Worm (Caenorhabditis elegans) whole organism, L4/young adult: Measurements from ENCODE around the gene ncr-1.

ENCODE experiments used
- W03F9.2 ChIP-seq: fragments of 150-350 bp; optimal IDR thresholded peaks from 2 replicates; lab custom pipeline; 2014; ENCODE audit warnings: missing biosample characterization, missing genetic modification characterization
- dao-5 ChIP-seq: sonication (generic microtip); optimal IDR thresholded peaks from 2 replicates; lab custom pipeline; 2016; ENCODE audit warnings: missing genotype, missing genetic modification characterization, moderate library complexity, missing compliant biosample characterization
- him-1 ChIP-seq: sonication (generic microtip); optimal IDR thresholded peaks from 2 replicates; lab custom pipeline; 2016; ENCODE audit warnings: missing genotype, missing genetic modification reagents, missing genetic modification characterization, missing compliant biosample characterization

ncr-1 gene

DNA sequence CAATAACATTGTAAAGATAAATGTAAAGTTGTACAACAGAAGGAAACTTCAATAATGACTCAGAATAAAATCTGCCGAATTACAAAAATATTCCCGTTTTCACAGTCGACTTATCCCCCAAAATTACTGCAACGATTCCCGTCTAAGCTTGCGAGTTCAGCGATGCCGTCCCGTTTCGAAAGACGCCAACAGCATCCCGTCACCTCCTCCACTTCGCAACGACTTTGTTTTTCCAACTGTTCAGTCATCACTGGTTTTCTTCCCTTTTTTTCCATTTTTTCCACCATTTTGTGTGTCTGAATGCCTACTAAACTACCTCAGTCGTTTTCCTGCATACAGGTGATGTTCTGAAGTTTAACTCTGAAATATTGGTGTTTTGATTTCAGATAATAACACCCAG lies 48.0 kb downstream of the ncr-1 start, which contains the start of gene F15A8.1:
TSS of gene F15A8.1 (plus strand) at position 301 of the 400 bp plus-strand sequence.
- TF ChIP-seq dao-5 (tag; lab: Kevin White, UChicago) (no peak), him-1 (tag; lab: Kevin White, UChicago) (no peak), W03F9.2 (tag; lab: Kevin White, UChicago) (no peak)

DNA sequence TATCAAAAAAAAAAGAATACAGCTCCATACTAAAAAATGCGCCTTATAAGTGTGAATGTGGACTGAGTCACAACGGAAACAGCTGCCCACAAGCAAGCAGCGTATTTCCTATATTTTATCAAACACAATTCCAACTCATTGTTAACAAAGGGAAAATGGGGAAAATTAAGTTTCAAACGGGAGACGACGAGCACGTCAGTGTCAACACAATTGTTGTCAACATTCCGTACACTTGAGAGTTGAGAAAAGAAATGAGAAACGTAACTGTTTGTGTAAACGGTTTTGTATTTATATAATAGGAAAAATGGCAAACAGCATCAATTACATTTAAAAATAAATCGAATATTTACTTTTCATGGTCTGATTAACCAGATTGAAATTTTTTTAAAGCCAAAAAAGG lies 49.0 kb downstream of the ncr-1 start:
- TF ChIP-seq W03F9.2 (tag; lab: Kevin White, UChicago) (no peak), dao-5 (tag; lab: Kevin White, UChicago) (no peak), him-1 (tag; lab: Kevin White, UChicago) (no peak)

DNA sequence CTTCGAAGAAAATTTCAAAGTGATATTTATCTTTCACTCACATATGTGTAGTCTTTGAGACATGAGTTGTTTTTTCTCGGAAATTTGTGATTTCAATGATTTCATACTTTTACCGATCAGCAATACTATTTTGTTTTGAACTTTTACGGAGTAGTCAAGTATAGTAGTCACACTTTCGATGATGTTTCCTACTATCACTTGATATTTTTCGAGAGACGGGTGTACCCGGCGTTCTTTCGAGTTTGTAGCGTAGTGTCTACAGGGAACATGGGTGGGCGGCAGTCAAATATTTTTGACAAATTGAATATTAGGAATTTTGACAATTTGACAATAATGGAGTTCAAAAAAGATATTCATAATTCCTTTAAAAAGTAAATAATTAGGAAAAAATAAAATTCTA lies 49.8 kb downstream of the ncr-1 start:
- TF ChIP-seq W03F9.2 (tag; lab: Kevin White, UChicago) (no peak), him-1 (tag; lab: Kevin White, UChicago) (no peak), dao-5 (tag; lab: Kevin White, UChicago) (no peak)

DNA sequence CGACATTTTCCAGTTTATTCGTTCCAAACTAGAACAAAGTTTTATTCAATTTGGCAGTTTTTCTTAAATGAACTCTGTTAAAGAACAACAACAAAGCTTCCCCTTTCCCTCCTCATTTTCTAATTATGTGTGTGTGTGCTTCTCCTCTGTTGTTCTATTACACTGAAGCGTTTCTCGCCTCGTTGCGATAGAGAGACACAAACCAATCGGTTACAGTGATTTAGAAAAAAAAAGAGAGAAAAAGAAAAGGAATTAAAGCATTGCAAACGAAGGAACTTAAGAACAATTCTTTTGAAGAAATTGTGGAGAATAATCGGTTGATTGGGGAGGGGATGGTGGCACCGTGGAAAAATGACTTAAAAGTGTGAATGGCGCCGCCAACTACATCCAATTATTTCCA lies 51.1 kb downstream of the ncr-1 start, which contains the start of gene cest-26:
TSS of gene cest-26 (minus strand) at position 101 of the 400 bp plus-strand sequence.
- TF ChIP-seq dao-5 (tag; lab: Kevin White, UChicago) = no peak
- no peak for TF ChIP-seq W03F9.2 (tag; lab: Kevin White, UChicago)
- no peak for TF ChIP-seq him-1 (tag; lab: Kevin White, UChicago)

DNA sequence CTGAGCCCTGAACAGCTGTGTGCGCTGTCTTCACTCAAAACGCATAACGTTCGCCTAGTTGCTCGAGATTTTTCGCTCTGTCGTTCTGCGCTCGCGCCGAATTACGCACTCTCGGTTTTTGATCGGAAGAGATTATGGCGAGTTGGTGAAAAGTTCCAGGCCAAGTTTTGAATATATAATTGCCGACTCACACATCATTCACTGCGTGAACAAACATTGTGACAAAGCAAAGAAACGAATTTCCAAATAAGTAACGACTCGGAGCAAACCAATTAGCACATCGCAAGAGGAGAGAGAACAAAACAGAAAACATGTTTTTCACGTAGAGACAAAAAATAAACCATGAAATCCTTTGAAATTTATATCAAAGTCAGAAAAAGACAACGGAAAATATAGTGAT lies 53.3 kb downstream of the ncr-1 start:
- TF ChIP-seq W03F9.2 (tag; lab: Kevin White, UChicago) (no peak), dao-5 (tag; lab: Kevin White, UChicago) (no peak), him-1 (tag; lab: Kevin White, UChicago) (no peak)

ce11 chrX:4434577-4434976 lies 54.1 kb downstream of the ncr-1 start:
- TF ChIP-seq W03F9.2 (tag; lab: Kevin White, UChicago) (no peak), dao-5 (tag; lab: Kevin White, UChicago) (no peak), him-1 (tag; lab: Kevin White, UChicago) (no peak)

DNA sequence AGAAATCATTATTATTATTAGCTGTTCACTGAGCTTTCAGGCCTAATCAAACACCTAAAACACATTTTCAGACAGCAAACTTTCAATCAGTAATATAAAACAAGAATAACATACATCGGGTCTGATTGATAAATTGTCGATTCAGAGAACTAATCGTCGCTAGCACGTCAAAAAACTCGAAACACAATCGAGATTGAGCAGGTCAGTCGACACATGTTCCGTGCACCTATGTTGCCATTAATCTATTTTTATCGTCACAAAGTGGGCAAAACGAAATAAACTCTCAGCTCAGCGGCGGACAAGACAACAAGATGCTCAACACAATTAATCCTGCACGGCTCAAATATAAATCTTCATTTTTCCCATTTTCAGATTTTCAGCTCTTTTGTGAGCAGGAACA lies 59.3 kb downstream of the ncr-1 start:
- TF ChIP-seq W03F9.2 (tag; lab: Kevin White, UChicago) (no peak), him-1 (tag; lab: Kevin White, UChicago) (no peak), dao-5 (tag; lab: Kevin White, UChicago) (no peak)

ce11 chrX:4427387-4427786 lies 61.3 kb downstream of the ncr-1 start:
- TF ChIP-seq dao-5 (tag; lab: Kevin White, UChicago) (no peak), him-1 (tag; lab: Kevin White, UChicago) (no peak), W03F9.2 (tag; lab: Kevin White, UChicago) (no peak)

ce11 chrX:4426496-4426895 lies 62.2 kb downstream of the ncr-1 start:
- TF ChIP-seq him-1 (tag; lab: Kevin White, UChicago) (no peak), dao-5 (tag; lab: Kevin White, UChicago) (no peak), W03F9.2 (tag; lab: Kevin White, UChicago) (no peak)

DNA sequence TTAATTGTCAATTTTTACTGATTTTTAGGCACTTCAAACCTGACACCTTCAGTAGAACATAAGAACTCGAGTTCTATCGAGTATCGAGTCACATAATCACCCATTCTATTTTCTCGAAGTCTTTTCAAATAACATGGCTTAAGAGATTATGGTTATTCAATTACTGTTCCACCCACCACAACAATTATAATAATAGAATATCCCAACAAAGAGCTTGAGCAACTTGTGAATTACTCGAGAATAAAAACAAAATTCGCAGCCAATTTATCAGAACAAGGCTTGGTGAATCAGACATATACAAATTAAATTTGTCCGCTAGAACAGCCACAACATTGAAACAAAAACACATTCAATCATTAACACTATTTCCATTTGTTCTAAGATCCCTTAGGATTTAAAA lies 64.4 kb downstream of the ncr-1 start:
- TF ChIP-seq W03F9.2 (tag; lab: Kevin White, UChicago) (no peak), him-1 (tag; lab: Kevin White, UChicago) (no peak), dao-5 (tag; lab: Kevin White, UChicago) (no peak)
